Fruit fly (Drosophila melanogaster) whole organism, embryonic: ENCODE data around the gene CG10581.

ENCODE experiments used
- CG10654 ChIP-seq: fragments of 200-800 bp; sonication (Bioruptor generic); optimal IDR thresholded peaks from 2 replicates; lab custom pipeline; 2016; ENCODE audit warnings: missing biosample characterization, missing genetic modification characterization
- CG11085 ChIP-seq: fragments of 200-800 bp; sonication (Bioruptor generic); IDR thresholded peaks from 2 replicates; pipeline ENCODE4 v1.3.6; 2022; ENCODE audit warnings: missing biosample characterization, missing genetic modification characterization
- CG11247 ChIP-seq: fragments of 200-800 bp; sonication (Bioruptor generic); IDR thresholded peaks from 2 replicates; pipeline ENCODE4 v1.3.6; 2022; ENCODE audit warnings: missing biosample characterization, missing genetic modification characterization
- CG12155 ChIP-seq: fragments of 200-800 bp; sonication (Bioruptor generic); optimal IDR thresholded peaks from 3 replicates; lab custom pipeline; 2016; ENCODE audit warnings: missing biosample characterization, missing genetic modification characterization
- CG12236 ChIP-seq: fragments of 200-800 bp; sonication (Bioruptor generic); optimal IDR thresholded peaks from 2 replicates; lab custom pipeline; 2016; ENCODE audit warnings: missing biosample characterization, missing genetic modification characterization
- CG1233 ChIP-seq: fragments of 200-800 bp; sonication (Bioruptor generic); optimal IDR thresholded peaks from 4 replicates; lab custom pipeline; 2018; ENCODE audit warnings: missing biosample characterization, mild to moderate bottlenecking, missing genetic modification characterization
- CG12769 ChIP-seq: fragments of 200-800 bp; sonication (Bioruptor generic); optimal IDR thresholded peaks from 2 replicates; lab custom pipeline; 2019; ENCODE audit warnings: missing biosample characterization, mild to moderate bottlenecking, missing genetic modification characterization, moderate library complexity
- CG13424 ChIP-seq: fragments of 200-800 bp; sonication (Bioruptor generic); optimal IDR thresholded peaks from 2 replicates; lab custom pipeline; 2019; ENCODE audit warnings: missing biosample characterization, mild to moderate bottlenecking, missing genetic modification characterization, moderate library complexity
- CG14441 ChIP-seq: fragments of 200-800 bp; sonication (Bioruptor generic); IDR thresholded peaks from 2 replicates; pipeline ENCODE4 v1.3.6; 2022; ENCODE audit warnings: missing biosample characterization, missing genetic modification characterization
- CG14710 ChIP-seq: fragments of 200-800 bp; sonication (Bioruptor generic); optimal IDR thresholded peaks from 3 replicates; lab custom pipeline; 2019; ENCODE audit warnings: missing biosample characterization, mild to moderate bottlenecking, missing genetic modification characterization, moderate library complexity
- CG2129 ChIP-seq: fragments of 200-800 bp; sonication (Bioruptor generic); IDR thresholded peaks from 2 replicates; pipeline ENCODE4 v1.3.6; 2022; ENCODE audit warnings: missing biosample characterization, missing genetic modification characterization; ENCODE audit not compliant: partially characterized antibody
- CG2678 ChIP-seq: fragments of 200-800 bp; sonication (Bioruptor generic); optimal IDR thresholded peaks from 3 replicates; lab custom pipeline; 2019; ENCODE audit warnings: missing biosample characterization, mild to moderate bottlenecking, missing genetic modification characterization, moderate library complexity
- CG2889 ChIP-seq: fragments of 200-800 bp; sonication (Bioruptor generic); IDR thresholded peaks from 3 replicates; pipeline ENCODE4 v1.3.6; 2022; ENCODE audit warnings: missing biosample characterization, missing genetic modification characterization
- CG31441 ChIP-seq: fragments of 200-800 bp; sonication (Bioruptor generic); IDR thresholded peaks from 2 replicates; pipeline ENCODE4 v1.3.6; 2022; ENCODE audit warnings: missing biosample characterization, missing genetic modification characterization
- CG32532 ChIP-seq: fragments of 200-800 bp; sonication (Bioruptor generic); IDR thresholded peaks from 2 replicates; pipeline ENCODE4 v1.3.6; 2022; ENCODE audit warnings: missing biosample characterization, missing genetic modification characterization
- CG34224 ChIP-seq: fragments of 200-800 bp; sonication (Bioruptor generic); IDR thresholded peaks from 3 replicates; pipeline ENCODE4 v1.3.6; 2022; ENCODE audit warnings: missing biosample characterization, missing genetic modification characterization; ENCODE audit not compliant: partially characterized antibody
- CG34376 ChIP-seq: fragments of 200-800 bp; sonication (Bioruptor generic); optimal IDR thresholded peaks from 2 replicates; lab custom pipeline; 2018; ENCODE audit warnings: missing biosample characterization, mild to moderate bottlenecking, missing genetic modification characterization
- CG4360 ChIP-seq: fragments of 200-800 bp; sonication (Bioruptor generic); IDR thresholded peaks from 2 replicates; pipeline ENCODE4 v1.3.6; 2022; ENCODE audit warnings: missing biosample characterization, missing genetic modification characterization
- CG6791 ChIP-seq: fragments of 200-800 bp; sonication (Bioruptor generic); IDR thresholded peaks from 3 replicates; pipeline ENCODE4 v1.3.6; 2022; ENCODE audit warnings: missing biosample characterization, missing genetic modification characterization; ENCODE audit not compliant: partially characterized antibody
- CG7556 ChIP-seq: fragments of 200-800 bp; sonication (Bioruptor generic); optimal IDR thresholded peaks from 2 replicates; lab custom pipeline; 2017; ENCODE audit warnings: missing biosample characterization, mild to moderate bottlenecking, missing genetic modification characterization
- CG9215 ChIP-seq: fragments of 200-800 bp; sonication (Bioruptor generic); IDR thresholded peaks from 2 replicates; pipeline ENCODE4 v1.3.6; 2022; ENCODE audit warnings: missing biosample characterization, missing genetic modification characterization
- Dek ChIP-seq: fragments of 200-800 bp; sonication (Bioruptor generic); optimal IDR thresholded peaks from 3 replicates; lab custom pipeline; 2019; ENCODE audit warnings: missing biosample characterization, mild to moderate bottlenecking, missing genetic modification characterization, moderate library complexity
- Dll ChIP-seq: fragments of 200-800 bp; sonication (Bioruptor generic); IDR thresholded peaks from 4 replicates; pipeline ENCODE4 v1.3.6; 2022; ENCODE audit warnings: missing biosample characterization, missing genetic modification characterization; ENCODE audit not compliant: partially characterized antibody
- Fer2 ChIP-seq: fragments of 200-800 bp; sonication (Bioruptor generic); optimal IDR thresholded peaks from 2 replicates; lab custom pipeline; 2018; ENCODE audit warnings: missing biosample characterization, mild to moderate bottlenecking, missing genetic modification characterization, moderate library complexity
- HLHmδ ChIP-seq: fragments of 200-800 bp; sonication (Bioruptor generic); optimal IDR thresholded peaks from 2 replicates; lab custom pipeline; 2018; ENCODE audit warnings: missing biosample characterization, mild to moderate bottlenecking, missing genetic modification characterization, moderate library complexity
- Med ChIP-seq: fragments of 200-800 bp; sonication (Bioruptor generic); peaks from one replicate; lab custom pipeline; 2016; ENCODE audit warnings: missing biosample characterization, missing genetic modification characterization, mild to moderate bottlenecking, inconsistent platforms, moderate library complexity
- Mes4 ChIP-seq: fragments of 200-800 bp; sonication (Bioruptor generic); optimal IDR thresholded peaks from 2 replicates; lab custom pipeline; 2016; ENCODE audit warnings: missing biosample characterization, missing genetic modification characterization
- Rfx ChIP-seq: fragments of 200-800 bp; sonication (Bioruptor generic); IDR thresholded peaks from 2 replicates; pipeline ENCODE4 v1.3.6; 2022; ENCODE audit warnings: missing biosample characterization, missing genetic modification characterization
- Scr ChIP-seq: fragments of 200-800 bp; sonication (Bioruptor generic); IDR thresholded peaks from 2 replicates; pipeline ENCODE4 v1.3.6; 2022; ENCODE audit warnings: missing biosample characterization, missing genetic modification characterization; ENCODE audit not compliant: partially characterized antibody
- Six4 ChIP-seq: fragments of 200-800 bp; sonication (Bioruptor generic); optimal IDR thresholded peaks from 2 replicates; lab custom pipeline; 2016; ENCODE audit warnings: missing biosample characterization, missing genetic modification characterization
- Vsx1 ChIP-seq: fragments of 200-800 bp; sonication (Bioruptor generic); optimal IDR thresholded peaks from 2 replicates; lab custom pipeline; 2017; ENCODE audit warnings: missing biosample characterization, mild to moderate bottlenecking, missing genetic modification characterization, missing genetic modification reagents
- dmrt11E ChIP-seq: fragments of 200-800 bp; sonication (Bioruptor generic); optimal IDR thresholded peaks from 3 replicates; lab custom pipeline; 2018; ENCODE audit warnings: missing biosample characterization, mild to moderate bottlenecking, missing genetic modification characterization, moderate library complexity
- gem ChIP-seq: fragments of 200-800 bp; sonication (Bioruptor generic); optimal IDR thresholded peaks from 2 replicates; lab custom pipeline; 2019; ENCODE audit warnings: missing biosample characterization, mild to moderate bottlenecking, missing genetic modification characterization, moderate library complexity
- hb ChIP-seq: fragments of 200-800 bp; sonication (Bioruptor generic); IDR thresholded peaks from 3 replicates; pipeline ENCODE4 v1.3.6; 2022; ENCODE audit warnings: missing biosample characterization, missing genetic modification characterization; ENCODE audit not compliant: partially characterized antibody
- hkb ChIP-seq, 2 experiments: fragments of 200-800 bp in 1 of 2; fragments of >200 bp in 1 of 2; sonication (Bioruptor generic) in 1 of 2; IDR thresholded peaks in 1 of 2; optimal IDR thresholded peaks in 1 of 2; 2 replicates each; pipeline versions ENCODE4 v1.3.6 to Lab custom; 2017 to 2022; ENCODE audit warnings: missing biosample characterization in 1 of 2, missing genetic modification characterization in 1 of 2
- insv ChIP-seq, 2 experiments: fragments of 200-800 bp; sonication (Bioruptor generic); optimal IDR thresholded peaks; 3 replicates each; lab custom pipeline; 2016 to 2018; ENCODE audit warnings: missing biosample characterization in 2 of 2, missing genetic modification characterization in 2 of 2
- mirr ChIP-seq: fragments of 200-800 bp; sonication (Bioruptor generic); optimal IDR thresholded peaks from 3 replicates; lab custom pipeline; 2018; ENCODE audit warnings: missing biosample characterization, mild to moderate bottlenecking, missing genetic modification characterization
- nmo ChIP-seq: fragments of 200-800 bp; sonication (Bioruptor generic); optimal IDR thresholded peaks from 2 replicates; lab custom pipeline; 2018; ENCODE audit warnings: missing biosample characterization, mild to moderate bottlenecking, missing genetic modification characterization, moderate library complexity
- p53 ChIP-seq: fragments of 200-800 bp; sonication (Bioruptor generic); optimal IDR thresholded peaks from 2 replicates; lab custom pipeline; 2016; ENCODE audit warnings: missing biosample characterization, missing genetic modification characterization
- psq ChIP-seq: fragments of 200-800 bp; sonication (Bioruptor generic); optimal IDR thresholded peaks from 2 replicates; lab custom pipeline; 2017; ENCODE audit warnings: missing biosample characterization, missing genetic modification characterization
- pum ChIP-seq: fragments of 200-800 bp; sonication (Bioruptor generic); optimal IDR thresholded peaks from 2 replicates; lab custom pipeline; 2016; ENCODE audit warnings: missing biosample characterization, missing genetic modification characterization
- ranshi ChIP-seq: fragments of 200-800 bp; sonication (Bioruptor generic); IDR thresholded peaks from 2 replicates; pipeline ENCODE4 v1.3.6; 2022; ENCODE audit warnings: missing biosample characterization, missing genetic modification characterization
- repo ChIP-seq: fragments of 200-800 bp; sonication (Bioruptor generic); optimal IDR thresholded peaks from 2 replicates; lab custom pipeline; 2016; ENCODE audit warnings: missing biosample characterization, missing genetic modification characterization
- schlank ChIP-seq: fragments of 200-800 bp; sonication (Bioruptor generic); optimal IDR thresholded peaks from 2 replicates; lab custom pipeline; 2018; ENCODE audit warnings: missing biosample characterization, mild to moderate bottlenecking, missing genetic modification characterization
- sens ChIP-seq: fragments of 200-800 bp; sonication (Bioruptor generic); peaks from one replicate; lab custom pipeline; 2016; ENCODE audit warnings: missing biosample characterization, missing genetic modification characterization
- sim ChIP-seq: fragments of 200-800 bp; sonication (Bioruptor generic); IDR thresholded peaks from 2 replicates; pipeline ENCODE4 v1.3.6; 2022; ENCODE audit warnings: missing biosample characterization, missing genetic modification characterization
- stc ChIP-seq: fragments of 200-800 bp; sonication (Bioruptor generic); IDR thresholded peaks from 2 replicates; pipeline ENCODE4 v1.3.6; 2022; ENCODE audit warnings: missing biosample characterization, missing genetic modification characterization
- stwl ChIP-seq: fragments of 200-800 bp; sonication (Bioruptor generic); optimal IDR thresholded peaks from 3 replicates; lab custom pipeline; 2018; ENCODE audit warnings: missing biosample characterization, mild to moderate bottlenecking, missing genetic modification characterization, moderate library complexity
- tna ChIP-seq: fragments of 200-800 bp; sonication (Bioruptor generic); IDR thresholded peaks from 2 replicates; pipeline ENCODE4 v1.3.6; 2022; ENCODE audit warnings: missing biosample characterization, missing genetic modification characterization; ENCODE audit not compliant: partially characterized antibody

Gene CG10581

DNA sequence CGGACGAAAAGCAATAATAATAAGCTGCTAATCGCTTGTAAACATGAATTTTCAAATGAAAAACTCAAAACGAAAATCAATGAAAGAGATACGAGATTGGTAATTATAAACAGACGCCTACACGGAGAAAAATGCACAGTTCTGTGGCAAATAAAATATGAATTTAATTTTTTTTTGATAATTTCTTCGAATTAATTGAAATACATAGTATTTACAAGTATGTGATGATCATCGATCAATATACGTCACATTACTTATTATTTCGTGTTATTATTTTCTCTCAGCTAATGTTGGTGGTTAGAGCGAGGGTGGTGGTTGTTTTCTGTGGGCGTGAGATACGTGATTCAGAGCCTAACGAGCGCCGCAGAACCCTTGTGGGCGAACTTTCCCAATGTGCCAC is 19.8 kb upstream of the CG10581 start (continued):
- TF ChIP-seq hkb (optimal IDR thresholded peaks at IDR 0.05; lab: Kevin White, UChicago): no peak
- peak; percentile 89 for TF ChIP-seq hkb (GFP tag; IDR thresholded peaks at IDR 0.05; lab: Robert Waterston, UW)
- TF ChIP-seq Rfx (GFP tag; lab: Robert Waterston, UW): peak; percentile 69
- peak; percentile 1 for TF ChIP-seq repo (GFP tag; lab: Kevin White, UChicago)
- peak; percentile 56 for TF ChIP-seq CG12769 (tag; lab: Kevin White, UChicago)
- no peak for TF ChIP-seq CG34376 (GFP tag; lab: Kevin White, UChicago)
- no peak for TF ChIP-seq schlank (tag; lab: Kevin White, UChicago)
- no peak for TF ChIP-seq insv (GFP tag; optimal IDR thresholded peaks at IDR 0.05; lab: Kevin White, UChicago)
- TF ChIP-seq Dek (tag; lab: Kevin White, UChicago): peak; percentile 77
- TF ChIP-seq gem (tag; lab: Kevin White, UChicago): peak; percentile 90
- TF ChIP-seq CG32532 (GFP tag; lab: Robert Waterston, UW): peak; percentile 71; the same call in 1 of the 2 replicates
- no peak for TF ChIP-seq CG2129 (GFP tag; lab: Robert Waterston, UW)
- no peak for TF ChIP-seq Scr
- TF ChIP-seq CG4360 (GFP tag; lab: Robert Waterston, UW): 0 out of 2 replicates have a peak, but pooled peaks have one; percentile 28
- TF ChIP-seq CG9215 (GFP tag; lab: Robert Waterston, UW): peak; percentile 40; the same call in 1 of the 2 replicates
- peak; percentile 70 for TF ChIP-seq CG10654
- TF ChIP-seq hb (GFP tag; lab: Robert Waterston, UW): no peak
- TF ChIP-seq pum: peak; percentile 43
- peak; percentile 52 for TF ChIP-seq CG1233
- peak; percentile 64 for TF ChIP-seq dmrt11E (tag; lab: Kevin White, UChicago)
- TF ChIP-seq CG13424 (tag; lab: Kevin White, UChicago): peak; percentile 76
- TF ChIP-seq HLHmδ: no peak
- TF ChIP-seq Vsx1: peak; percentile 77
- TF ChIP-seq CG11247 (GFP tag; lab: Robert Waterston, UW): 0 out of 2 replicates have a peak, but pooled peaks have one; percentile 13
- peak; percentile 57; the same call in 1 of the 2 replicates for TF ChIP-seq sim (GFP tag; lab: Robert Waterston, UW)
- no peak for TF ChIP-seq CG6791 (GFP tag; lab: Robert Waterston, UW)
- TF ChIP-seq Med: peak; percentile 84
- TF ChIP-seq Fer2 (tag; lab: Kevin White, UChicago): no peak
- no peak for TF ChIP-seq mirr
- TF ChIP-seq CG2678 (tag; lab: Kevin White, UChicago): peak; percentile 83
- peak; percentile 80 for TF ChIP-seq CG14441 (GFP tag; lab: Robert Waterston, UW)
- peak; percentile 84 for TF ChIP-seq CG31441 (GFP tag; lab: Robert Waterston, UW)
- no peak for TF ChIP-seq tna (GFP tag; lab: Robert Waterston, UW)
- TF ChIP-seq p53 (GFP tag; lab: Kevin White, UChicago): no peak
- TF ChIP-seq CG34224 (GFP tag; lab: Robert Waterston, UW): no peak
- no peak for TF ChIP-seq CG11085 (GFP tag; lab: Robert Waterston, UW)
- peak; percentile 85 for TF ChIP-seq CG7556 (GFP tag; lab: Kevin White, UChicago)
- TF ChIP-seq CG12236: peak; percentile 40
- peak; percentile 99 for TF ChIP-seq sens (GFP tag; lab: Kevin White, UChicago)
- peak; percentile 81 for TF ChIP-seq nmo
- TF ChIP-seq psq (GFP tag; lab: Kevin White, UChicago): peak; percentile 20
- peak; percentile 39 for TF ChIP-seq CG12155 (GFP tag; lab: Kevin White, UChicago)
- no peak for TF ChIP-seq Dll (GFP tag; lab: Robert Waterston, UW)
- peak; percentile 71 for TF ChIP-seq ranshi (GFP tag; lab: Robert Waterston, UW)
- no peak for TF ChIP-seq stwl (tag; lab: Kevin White, UChicago)
- TF ChIP-seq Six4 (GFP tag; lab: Kevin White, UChicago): peak; percentile 78
- peak; percentile 68 for TF ChIP-seq CG14710 (tag; lab: Kevin White, UChicago)
- peak; percentile 47 for TF ChIP-seq Mes4
- TF ChIP-seq stc (GFP tag; lab: Robert Waterston, UW): peak; percentile 82
- TF ChIP-seq CG2889: no peak
